Worm (Caenorhabditis elegans) whole organism, L3 larva: ENCODE measurements around the gene rml-4.
A peak's percentile ranks its signal among the peaks of the same experiment; 100 is the strongest.

Experiments used
- R02D3.7 ChIP-seq: fragments of 150-350 bp; optimal IDR thresholded peaks from 2 replicates; lab custom pipeline; 2014; ENCODE audit warnings: missing biosample characterization, missing genetic modification characterization
- aly-2 ChIP-seq: fragments of 150-350 bp; optimal IDR thresholded peaks from 2 replicates; lab custom pipeline; 2014; ENCODE audit warnings: missing biosample characterization, missing genetic modification characterization
- ama-1 ChIP-seq: fragments of 150-350 bp; optimal IDR thresholded peaks from 2 replicates; lab custom pipeline; 2018
- ceh-16 ChIP-seq: sonication (generic microtip); optimal IDR thresholded peaks from 2 replicates; lab custom pipeline; 2017; ENCODE audit warnings: missing biosample characterization, missing genetic modification characterization
- ceh-82 ChIP-seq: fragments of 150-350 bp; optimal IDR thresholded peaks from 2 replicates; lab custom pipeline; 2014; ENCODE audit warnings: missing biosample characterization, missing genetic modification characterization
- daf-12 ChIP-seq: fragments of 150-350 bp; optimal IDR thresholded peaks from 2 replicates; lab custom pipeline; 2014; ENCODE audit warnings: missing biosample characterization, missing genetic modification reagents, missing genetic modification characterization
- egl-27 ChIP-seq: sonication (generic microtip); optimal IDR thresholded peaks from 4 replicates; lab custom pipeline; 2017; ENCODE audit warnings: missing biosample characterization, missing genetic modification reagents, missing genetic modification characterization
- egl-5 ChIP-seq: fragments of 150-350 bp; optimal IDR thresholded peaks from 2 replicates; lab custom pipeline; 2017; ENCODE audit warnings: missing biosample characterization, missing genetic modification reagents, missing genetic modification characterization, inconsistent platforms
- elt-1 ChIP-seq: fragments of 150-350 bp; optimal IDR thresholded peaks from 2 replicates; lab custom pipeline; 2014; ENCODE audit warnings: missing biosample characterization, missing genetic modification characterization
- elt-2 ChIP-seq: sonication (generic microtip); optimal IDR thresholded peaks from 2 replicates; lab custom pipeline; 2016; ENCODE audit warnings: missing genetic modification reagents, mild to moderate bottlenecking, missing genetic modification characterization, missing compliant biosample characterization
- fkh-10 ChIP-seq: sonication (generic microtip); optimal IDR thresholded peaks from 2 replicates; lab custom pipeline; 2017; ENCODE audit warnings: missing biosample characterization, missing genetic modification reagents, missing genetic modification characterization
- fkh-2 ChIP-seq: fragments of 150-350 bp; optimal IDR thresholded peaks from 2 replicates; lab custom pipeline; 2014; ENCODE audit warnings: missing biosample characterization, missing genetic modification reagents, missing genetic modification characterization
- hmg-11 ChIP-seq: sonication (generic microtip); optimal IDR thresholded peaks from 2 replicates; lab custom pipeline; 2016; ENCODE audit warnings: missing genetic modification characterization, missing compliant biosample characterization
- lin-15B ChIP-seq: fragments of 150-350 bp; optimal IDR thresholded peaks from 2 replicates; lab custom pipeline; 2014; ENCODE audit warnings: missing biosample characterization, missing genetic modification characterization
- lin-39 ChIP-seq: fragments of 150-350 bp; optimal IDR thresholded peaks from 2 replicates; lab custom pipeline; 2018; ENCODE audit warnings: missing biosample characterization, missing genetic modification reagents, missing genetic modification characterization
- lsy-12 ChIP-seq: sonication (generic microtip); optimal IDR thresholded peaks from 2 replicates; lab custom pipeline; 2016; ENCODE audit warnings: mild to moderate bottlenecking, missing genetic modification characterization, missing compliant biosample characterization
- nfya-1 ChIP-seq: sonication (generic microtip); optimal IDR thresholded peaks from 2 replicates; lab custom pipeline; 2017; ENCODE audit warnings: missing genetic modification characterization, mild to moderate bottlenecking, missing compliant biosample characterization, antibody characterized with exemption, moderate library complexity; ENCODE audit not compliant: insufficient read depth
- nhr-25 ChIP-seq: sonication (generic microtip); optimal IDR thresholded peaks from 2 replicates; lab custom pipeline; 2017; ENCODE audit warnings: missing biosample characterization, missing genetic modification characterization
- nhr-28 ChIP-seq: fragments of 150-350 bp; optimal IDR thresholded peaks from 2 replicates; lab custom pipeline; 2014; ENCODE audit warnings: missing biosample characterization, missing genetic modification characterization
- nhr-67 ChIP-seq: fragments of 150-350 bp; optimal IDR thresholded peaks from 2 replicates; lab custom pipeline; 2014; ENCODE audit warnings: missing biosample characterization, missing genetic modification characterization
- nhr-76 ChIP-seq: fragments of 150-350 bp; sonication (generic microtip); optimal IDR thresholded peaks from 5 replicates; lab custom pipeline; 2014; ENCODE audit warnings: missing biosample characterization, missing genetic modification characterization
- nhr-77 ChIP-seq: fragments of 150-350 bp; optimal IDR thresholded peaks from 2 replicates; lab custom pipeline; 2014; ENCODE audit warnings: missing biosample characterization, missing genetic modification characterization
- pha-4 ChIP-seq: fragments of 150-350 bp; optimal IDR thresholded peaks from 2 replicates; lab custom pipeline; 2014; ENCODE audit warnings: missing biosample characterization, missing genetic modification reagents, missing genetic modification characterization
- pqm-1 ChIP-seq: fragments of 150-350 bp; optimal IDR thresholded peaks from 2 replicates; lab custom pipeline; 2017; ENCODE audit warnings: missing biosample characterization, missing genetic modification characterization, inconsistent platforms
- sea-2 ChIP-seq: fragments of 150-350 bp; sonication (generic microtip); optimal IDR thresholded peaks from 4 replicates; lab custom pipeline; 2014; ENCODE audit warnings: missing biosample characterization, missing genetic modification reagents, missing genetic modification characterization
- snpc-4 ChIP-seq: fragments of 150-350 bp; optimal IDR thresholded peaks from 2 replicates; lab custom pipeline; 2014; ENCODE audit warnings: missing biosample characterization, missing genetic modification characterization
- tbx-2 ChIP-seq: sonication (generic microtip); optimal IDR thresholded peaks from 2 replicates; lab custom pipeline; 2016; ENCODE audit warnings: mild to moderate bottlenecking, missing genetic modification characterization, missing compliant biosample characterization
- unc-39 ChIP-seq: sonication (generic microtip); optimal IDR thresholded peaks from 4 replicates; lab custom pipeline; 2017; ENCODE audit warnings: missing biosample characterization, missing genetic modification characterization
- zag-1 ChIP-seq: fragments of 150-350 bp; optimal IDR thresholded peaks from 2 replicates; lab custom pipeline; 2014; ENCODE audit warnings: missing biosample characterization, missing genetic modification characterization
- ztf-4 ChIP-seq: fragments of 150-350 bp; optimal IDR thresholded peaks from 2 replicates; lab custom pipeline; 2014; ENCODE audit warnings: missing biosample characterization, missing genetic modification characterization

Gene rml-4

DNA sequence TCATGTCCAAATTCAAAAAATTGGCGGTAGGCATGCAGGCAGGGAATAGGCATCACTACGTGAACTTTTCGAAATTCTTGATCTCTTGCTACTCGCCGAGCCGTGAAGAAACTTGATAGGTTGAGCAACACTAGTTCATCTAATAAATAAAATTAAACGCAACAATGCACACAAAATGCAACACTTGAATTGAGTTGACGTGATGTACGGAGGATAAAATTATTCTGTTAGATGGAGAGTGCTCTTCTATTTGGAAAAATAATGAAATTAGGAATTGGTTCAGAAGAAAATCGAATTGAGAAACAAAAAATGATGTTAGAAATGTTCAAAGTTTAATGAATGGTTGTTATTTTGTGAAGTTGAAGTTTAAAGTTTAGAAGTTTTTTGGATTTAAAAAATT is 18.0 kb upstream of the rml-4 start:
- TF ChIP-seq egl-27, result no peak
- TF ChIP-seq snpc-4 (tag; lab: Kevin White, UChicago), result no peak
- TF ChIP-seq fkh-10 (GFP tag; lab: Kevin White, UChicago), result peak; percentile 9
- TF ChIP-seq nhr-77, result no peak
- no peak for TF ChIP-seq zag-1

DNA sequence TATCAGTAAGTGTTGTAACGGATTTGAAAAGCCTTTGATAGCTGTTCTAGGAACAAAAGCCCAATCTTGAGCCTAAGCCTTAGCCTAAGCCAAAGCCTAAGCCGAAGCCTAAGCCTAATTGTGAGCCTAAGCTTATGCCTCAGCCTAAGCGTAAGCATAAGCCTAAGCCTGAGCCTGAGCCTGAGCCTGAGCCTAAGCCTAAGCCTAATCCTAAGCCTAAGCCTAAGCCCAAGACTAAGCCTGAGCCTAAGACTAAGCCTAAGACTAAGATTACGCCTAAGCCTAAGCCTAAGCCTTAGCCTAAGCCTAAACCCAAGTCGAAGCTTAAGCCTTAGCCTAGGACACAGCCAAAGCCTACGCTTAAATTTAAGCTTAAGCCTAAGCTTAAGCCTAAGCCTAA is 17.3 kb upstream of the rml-4 start:
- TF ChIP-seq lin-39 (tag; lab: Kevin White, UChicago) (no peak), sea-2 (GFP tag; lab: Kevin White, UChicago) (no peak), ceh-16 (tag; lab: Kevin White, UChicago) (no peak), nhr-76 (tag; lab: Kevin White, UChicago) (no peak), nhr-25 (no peak), ceh-82 (tag; lab: Kevin White, UChicago) (no peak), ztf-4 (tag; lab: Kevin White, UChicago) (no peak), tbx-2 (tag; lab: Kevin White, UChicago) (no peak), nhr-67 (tag; lab: Kevin White, UChicago) (no peak), hmg-11 (tag; lab: Kevin White, UChicago) (no peak), daf-12 (no peak), lsy-12 (tag; lab: Kevin White, UChicago) (no peak), zag-1 (no peak), ama-1 (lab: Kevin White, UChicago) (no peak), R02D3.7 (tag; lab: Kevin White, UChicago) (no peak), aly-2 (no peak), nhr-77 (no peak)

DNA sequence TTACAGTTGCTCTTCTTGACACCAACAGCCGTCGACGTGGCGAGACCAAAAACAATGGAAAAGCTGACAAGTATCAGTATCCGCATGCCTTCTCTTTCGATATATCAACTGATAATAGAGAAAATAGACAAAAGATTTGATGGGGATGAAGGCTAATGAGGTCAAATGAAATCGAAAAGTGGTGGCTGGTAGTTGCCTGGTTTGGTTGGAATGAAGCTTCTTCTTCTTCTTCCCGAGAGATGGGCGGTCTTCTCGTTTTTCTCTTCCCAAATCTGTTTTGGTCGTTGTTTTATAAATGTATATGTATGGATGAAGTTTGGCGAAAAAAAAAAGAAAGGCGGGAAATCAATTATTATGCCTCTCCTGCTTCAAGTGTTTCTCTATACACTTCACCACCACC is 13.2 kb upstream of the rml-4 start, which contains the start of gene C01F1.5:
Gene C01F1.5, minus strand, starts transcription at position 103 of the 400 bp plus-strand sequence.
- TF ChIP-seq pha-4 (tag; lab: Kevin White, UChicago) (no peak), fkh-2 (no peak), pqm-1 (tag; lab: Kevin White, UChicago) (no peak), egl-27 (no peak), unc-39 (no peak), daf-12 (no peak), fkh-10 (GFP tag; lab: Kevin White, UChicago) (no peak), lin-15B (tag; lab: Kevin White, UChicago) (no peak), sea-2 (GFP tag; lab: Kevin White, UChicago) (no peak)

DNA sequence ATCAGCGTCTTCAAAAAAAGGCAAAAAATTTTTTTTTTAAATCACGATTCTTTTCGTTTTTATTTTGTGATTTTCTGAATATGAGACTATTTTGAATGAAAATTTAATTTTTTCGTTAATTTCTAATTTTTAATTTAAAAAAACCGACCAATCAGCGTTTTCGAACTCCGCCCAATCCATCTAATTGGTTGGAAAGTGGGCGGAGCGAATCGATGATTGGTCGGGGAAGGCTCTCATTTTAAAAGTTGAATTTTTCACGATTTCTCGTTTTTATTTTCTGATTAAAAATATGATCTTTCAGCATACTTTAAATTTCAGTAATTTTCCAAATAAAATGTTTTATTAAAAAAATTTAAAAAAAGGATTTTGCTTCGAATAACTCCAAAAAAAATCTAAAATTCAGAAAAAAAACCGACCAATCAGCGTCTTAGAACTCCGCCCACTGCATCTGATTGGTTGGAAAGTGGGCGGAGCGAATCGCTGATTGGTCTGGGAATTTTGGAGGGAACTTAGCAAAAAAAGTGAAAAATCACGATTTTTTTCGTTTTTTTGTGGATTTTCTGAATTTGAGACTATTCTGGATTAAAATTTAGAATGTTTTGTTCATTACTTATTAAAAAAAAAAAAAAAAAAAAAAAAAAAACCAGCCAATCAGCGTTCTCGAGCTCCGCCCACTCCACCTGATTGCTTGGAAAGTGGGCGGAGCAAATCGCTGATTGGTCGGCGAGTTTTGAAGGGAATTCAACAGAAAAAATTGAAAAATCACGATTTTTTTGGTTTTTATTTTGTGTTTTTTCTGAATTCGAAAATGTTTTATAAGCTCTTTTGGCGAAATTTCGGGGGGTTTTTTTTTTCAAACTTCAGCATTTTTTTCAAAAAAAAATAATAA is 10.4 kb upstream of the rml-4 start:
- no peak for TF ChIP-seq nhr-28
- TF ChIP-seq nfya-1 (tag; lab: Kevin White, UChicago), result peak; percentile 88
- TF ChIP-seq, all 47 proteins: peak for 1

DNA sequence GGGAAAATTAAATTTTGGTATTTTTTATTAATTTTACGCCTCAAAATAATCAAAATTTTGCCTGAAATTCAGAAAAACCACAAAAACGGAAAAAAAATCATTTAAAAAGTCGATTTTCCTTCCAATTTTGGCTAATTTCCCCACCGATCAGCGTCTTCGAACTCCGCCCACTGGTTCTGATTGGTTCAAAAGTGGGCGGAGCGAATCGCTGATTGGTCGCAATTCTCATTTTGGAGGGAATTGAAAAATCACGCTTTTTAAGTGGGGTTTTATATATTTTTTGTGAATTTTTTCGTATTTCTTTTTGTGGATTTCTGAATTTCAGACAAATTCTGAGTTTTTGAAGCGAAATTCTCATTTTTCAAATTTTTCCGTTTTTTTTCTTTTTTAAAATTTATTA is 8.0 kb upstream of the rml-4 start:
- TF ChIP-seq snpc-4 (tag; lab: Kevin White, UChicago) (no peak), nfya-1 (tag; lab: Kevin White, UChicago) (peak; percentile 89)

DNA sequence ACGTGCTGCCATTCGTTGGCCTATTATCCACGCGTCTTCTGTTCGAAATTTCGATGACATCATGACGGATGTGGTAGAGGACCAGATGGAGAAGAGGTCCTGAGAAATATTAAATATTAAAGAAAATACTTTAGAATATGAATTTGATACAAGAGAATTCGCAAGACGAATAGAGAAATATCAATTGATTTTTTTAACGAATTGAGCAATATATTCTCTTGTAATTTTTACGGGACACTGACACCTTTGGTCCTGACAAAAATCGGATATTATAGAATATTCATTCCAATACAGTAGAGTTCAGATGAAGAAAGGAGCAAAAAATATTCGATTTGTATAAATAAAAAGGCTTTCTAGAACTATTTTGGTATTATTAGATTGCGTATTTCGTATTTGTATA is 6.8 kb upstream of the rml-4 start, which contains the start of gene C01F1.6:
Gene C01F1.6, minus strand, starts transcription at position 101 of the 400 bp plus-strand sequence.
- TF ChIP-seq R02D3.7 (tag; lab: Kevin White, UChicago) (no peak), nhr-25 (no peak), zag-1 (no peak), ama-1 (lab: Kevin White, UChicago) (no peak)

DNA sequence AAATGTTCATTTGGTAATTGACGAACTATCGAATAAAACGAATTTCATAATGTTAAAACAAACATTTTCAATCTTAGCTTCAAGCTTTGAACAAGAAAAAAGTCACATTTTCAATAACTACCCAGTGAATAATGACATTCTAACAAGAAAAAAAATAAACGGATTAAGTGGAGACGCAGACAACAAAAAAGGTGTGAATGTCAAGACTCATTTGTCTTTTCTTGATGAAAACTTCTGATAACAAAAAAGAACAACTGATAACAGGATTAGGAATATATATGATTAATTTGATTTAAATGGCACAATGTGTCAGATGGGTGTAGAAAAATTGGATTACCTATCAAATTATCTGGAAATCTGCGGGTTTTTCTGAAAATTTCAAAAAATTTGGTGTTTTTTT is 6.3 kb upstream of the rml-4 start:
- TF ChIP-seq elt-1 (tag; lab: Kevin White, UChicago) (peak; percentile 24), ama-1 (lab: Kevin White, UChicago) (no peak), ceh-16 (tag; lab: Kevin White, UChicago) (no peak), pqm-1 (tag; lab: Kevin White, UChicago) (peak; percentile 43), egl-5 (tag; lab: Kevin White, UChicago) (no peak), elt-2 (tag; lab: Kevin White, UChicago) (peak; percentile 48), nhr-76 (tag; lab: Kevin White, UChicago) (no peak)
